In the genomic region with DNA sequence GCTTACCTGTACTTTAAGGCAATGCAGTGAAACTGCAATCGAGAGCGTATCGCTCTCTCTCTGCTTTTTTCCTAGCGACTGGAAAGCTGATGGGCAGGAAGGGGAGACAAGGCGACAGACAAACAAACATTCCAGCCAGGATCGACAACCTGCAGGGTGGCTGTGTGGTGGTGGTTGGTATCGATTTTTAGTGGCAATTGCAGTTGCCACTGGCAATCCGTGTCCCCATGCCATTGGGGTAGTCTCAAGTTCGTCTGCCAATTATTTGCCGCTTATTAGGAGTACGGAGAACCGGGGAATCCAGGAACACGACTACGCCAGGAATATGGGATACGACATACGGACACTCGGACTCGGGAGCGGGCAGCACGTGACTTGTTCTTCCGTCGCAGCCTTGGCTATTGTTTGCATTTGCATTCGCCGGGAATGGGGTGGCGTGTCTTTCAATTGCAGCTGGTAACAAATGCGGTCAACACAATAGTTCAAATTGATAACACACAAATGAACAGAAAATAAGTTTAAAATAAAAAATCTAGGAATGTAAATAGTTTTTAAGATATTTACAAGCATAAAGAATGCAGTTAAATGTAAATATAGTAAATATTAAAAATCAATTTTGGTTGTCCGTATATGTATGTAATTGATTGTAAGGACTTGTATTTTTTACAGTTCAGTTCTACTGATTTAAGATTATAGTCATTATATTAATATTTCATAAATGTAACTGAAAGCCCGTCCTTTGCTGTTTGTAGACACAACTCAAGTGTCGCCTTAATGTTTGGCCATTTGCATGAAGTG, we compare ENCODE assay signal across 2 fruit fly cellular contexts.
A peak's percentile ranks its signal among the peaks of the same experiment; 100 is the strongest.
TF ChIP-seq lines count a peak whose summit lies in the region.

No protein-coding gene starts in this region.

TF ChIP-seq in whole organism, embryonic, 481 proteins besides CTCF, POLR2A, EP300 and RAD21 (continued from another document and continues in another):
- no peak for TF ChIP-seq hbn (GFP tag; IDR thresholded peaks at IDR 0.05; lab: Robert Waterston, UW; ENCODE audit: partially characterized antibody)
- TF ChIP-seq CG13287 (GFP tag; IDR thresholded peaks at IDR 0.05; lab: Robert Waterston, UW; ENCODE audit: partially characterized antibody), result no peak
- no peak for TF ChIP-seq CG13123 (GFP tag; optimal IDR thresholded peaks at IDR 0.05; lab: Kevin White, UChicago)
- peak; percentile 49 for TF ChIP-seq dmrt99B (tag; optimal IDR thresholded peaks at IDR 0.05; lab: Kevin White, UChicago)
- TF ChIP-seq CG4282 (GFP tag; optimal IDR thresholded peaks at IDR 0.05; lab: Kevin White, UChicago), result no peak
- no peak for TF ChIP-seq CG18764 (GFP tag; optimal IDR thresholded peaks at IDR 0.05; lab: Kevin White, UChicago)
- no peak for TF ChIP-seq Oli (tag; optimal IDR thresholded peaks at IDR 0.05; lab: Kevin White, UChicago)
- TF ChIP-seq Tbp (GFP tag; optimal IDR thresholded peaks at IDR 0.05; lab: Kevin White, UChicago), result no peak
- TF ChIP-seq unpg (GFP tag; optimal IDR thresholded peaks at IDR 0.05; lab: Kevin White, UChicago), result no peak
- TF ChIP-seq CG9215 (GFP tag; IDR thresholded peaks at IDR 0.05; lab: Robert Waterston, UW), result no peak
- no peak for TF ChIP-seq CG9876 (GFP tag; optimal IDR thresholded peaks at IDR 0.05; lab: Kevin White, UChicago)
- TF ChIP-seq lov (optimal IDR thresholded peaks at IDR 0.05; lab: Kevin White, UChicago), result no peak
- TF ChIP-seq lov (GFP tag; IDR thresholded peaks at IDR 0.05; lab: Robert Waterston, UW), result no peak
- TF ChIP-seq seq (GFP tag; IDR thresholded peaks at IDR 0.05; lab: Robert Waterston, UW), result peak; percentile 32; the same call in 1 of the 2 replicates
- no peak for TF ChIP-seq croc (GFP tag; conservative IDR thresholded peaks at IDR 0.05; lab: Robert Waterston, UW)
- TF ChIP-seq sens (GFP tag; lab: Kevin White, UChicago), result no peak
- TF ChIP-seq CG12659 (GFP tag; optimal IDR thresholded peaks at IDR 0.05; lab: Kevin White, UChicago), result no peak
- no peak for TF ChIP-seq lmd (GFP tag; IDR thresholded peaks at IDR 0.05; lab: Robert Waterston, UW)
- no peak for TF ChIP-seq en (GFP tag; optimal IDR thresholded peaks at IDR 0.05; lab: Kevin White, UChicago)
- peak; percentile 59 for TF ChIP-seq pros (GFP tag; optimal IDR thresholded peaks at IDR 0.05; lab: Kevin White, UChicago)
- TF ChIP-seq pita (GFP tag; optimal IDR thresholded peaks at IDR 0.05; lab: Kevin White, UChicago), result no peak
- no peak for TF ChIP-seq NK7.1 (GFP tag; optimal IDR thresholded peaks at IDR 0.05; lab: Kevin White, UChicago)
- TF ChIP-seq fru (optimal IDR thresholded peaks at IDR 0.05; lab: Kevin White, UChicago), result no peak
- TF ChIP-seq yki (optimal IDR thresholded peaks at IDR 0.05; lab: Kevin White, UChicago), result no peak
- TF ChIP-seq Rfx (GFP tag; IDR thresholded peaks at IDR 0.05; lab: Robert Waterston, UW), result no peak
- TF ChIP-seq tll (GFP tag; optimal IDR thresholded peaks at IDR 0.05; lab: Kevin White, UChicago), result no peak
- no peak for TF ChIP-seq CG4707 (GFP tag; optimal IDR thresholded peaks at IDR 0.05; lab: Kevin White, UChicago)
- no peak for TF ChIP-seq lbe (GFP tag; optimal IDR thresholded peaks at IDR 0.05; lab: Kevin White, UChicago)
- no peak for TF ChIP-seq Hsf (GFP tag; optimal IDR thresholded peaks at IDR 0.05; lab: Kevin White, UChicago)
- TF ChIP-seq CG1233 (GFP tag; optimal IDR thresholded peaks at IDR 0.05; lab: Kevin White, UChicago), result no peak
- TF ChIP-seq crp (GFP tag; optimal IDR thresholded peaks at IDR 0.05; lab: Kevin White, UChicago), result no peak
- TF ChIP-seq CG11723 (GFP tag; optimal IDR thresholded peaks at IDR 0.05; lab: Kevin White, UChicago), result no peak
- no peak for TF ChIP-seq CG7963 (GFP tag; IDR thresholded peaks at IDR 0.05; lab: Robert Waterston, UW; ENCODE audit: partially characterized antibody)
- no peak for TF ChIP-seq bab2 (GFP tag; optimal IDR thresholded peaks at IDR 0.05; lab: Kevin White, UChicago)
- no peak for TF ChIP-seq CG16779 (GFP tag; IDR thresholded peaks at IDR 0.05; lab: Robert Waterston, UW)
- TF ChIP-seq HLHmδ (GFP tag; optimal IDR thresholded peaks at IDR 0.05; lab: Kevin White, UChicago), result no peak
- TF ChIP-seq slp2 (GFP tag; optimal IDR thresholded peaks at IDR 0.05; lab: Kevin White, UChicago), result no peak
- no peak for TF ChIP-seq CG3065 (GFP tag; optimal IDR thresholded peaks at IDR 0.05; lab: Kevin White, UChicago)
- no peak for TF ChIP-seq bbx (GFP tag; IDR thresholded peaks at IDR 0.05; lab: Robert Waterston, UW; ENCODE audit: partially characterized antibody)
- no peak for TF ChIP-seq HLH3B (GFP tag; IDR thresholded peaks at IDR 0.05; lab: Robert Waterston, UW)
- TF ChIP-seq kay (GFP tag; optimal IDR thresholded peaks at IDR 0.05; lab: Kevin White, UChicago), result no peak
- TF ChIP-seq CG12219 (GFP tag; optimal IDR thresholded peaks at IDR 0.05; lab: Kevin White, UChicago), result no peak
- no peak for TF ChIP-seq amos (GFP tag; IDR thresholded peaks at IDR 0.05; lab: Robert Waterston, UW; ENCODE audit: partially characterized antibody)
- no peak for TF ChIP-seq CG34422 (GFP tag; IDR thresholded peaks at IDR 0.05; lab: Robert Waterston, UW)
- TF ChIP-seq D (optimal IDR thresholded peaks at IDR 0.05; lab: Kevin White, UChicago), result no peak
- peak; percentile 29 for TF ChIP-seq D (GFP tag; optimal IDR thresholded peaks at IDR 0.05; lab: Kevin White, UChicago)
- TF ChIP-seq da (GFP tag; optimal IDR thresholded peaks at IDR 0.05; lab: Kevin White, UChicago), result no peak
- no peak for TF ChIP-seq CG6854 (GFP tag; optimal IDR thresholded peaks at IDR 0.05; lab: Kevin White, UChicago)
- peak; percentile 2 for TF ChIP-seq CG15601 (tag; optimal IDR thresholded peaks at IDR 0.05; lab: Kevin White, UChicago)
- no peak for TF ChIP-seq CG3847 (GFP tag; IDR thresholded peaks at IDR 0.05; lab: Robert Waterston, UW)
- no peak for TF ChIP-seq CG8478 (optimal IDR thresholded peaks at IDR 0.05; lab: Kevin White, UChicago)
- no peak for TF ChIP-seq Antp (GFP tag; optimal IDR thresholded peaks at IDR 0.05; lab: Kevin White, UChicago)
- TF ChIP-seq Blimp-1 (GFP tag; optimal IDR thresholded peaks at IDR 0.05; lab: Kevin White, UChicago), result peak; percentile 64
- TF ChIP-seq pho (GFP tag; optimal IDR thresholded peaks at IDR 0.05; lab: Kevin White, UChicago), result no peak
- no peak for TF ChIP-seq CrebB (tag; optimal IDR thresholded peaks at IDR 0.05; lab: Kevin White, UChicago)
- no peak for TF ChIP-seq usp (GFP tag; optimal IDR thresholded peaks at IDR 0.05; lab: Kevin White, UChicago)
- TF ChIP-seq gt (GFP tag; IDR thresholded peaks at IDR 0.05; lab: Robert Waterston, UW), result no peak
- no peak for TF ChIP-seq CG1647 (GFP tag; optimal IDR thresholded peaks at IDR 0.05; lab: Kevin White, UChicago)
- TF ChIP-seq CG7372 (GFP tag; IDR thresholded peaks at IDR 0.05; lab: Robert Waterston, UW), result no peak
- TF ChIP-seq chm (GFP tag; IDR thresholded peaks at IDR 0.05; lab: Robert Waterston, UW), result no peak
- TF ChIP-seq bigmax (GFP tag; optimal IDR thresholded peaks at IDR 0.05; lab: Kevin White, UChicago), result no peak
- no peak for TF ChIP-seq HLH4C (GFP tag; IDR thresholded peaks at IDR 0.05; lab: Robert Waterston, UW; ENCODE audit: partially characterized antibody)
- no peak for TF ChIP-seq ERR (GFP tag; optimal IDR thresholded peaks at IDR 0.05; lab: Kevin White, UChicago)
- no peak for TF ChIP-seq CG10366 (GFP tag; IDR thresholded peaks at IDR 0.05; lab: Robert Waterston, UW)
- no peak for TF ChIP-seq cwo (GFP tag; optimal IDR thresholded peaks at IDR 0.05; lab: Kevin White, UChicago)

TF ChIP-seq in whole organism, prepupa, 60 proteins besides CTCF, POLR2A, EP300 and RAD21 (continued from another document):
- peak; percentile 17 to 31 for TF ChIP-seq ss (GFP tag; optimal IDR thresholded peaks at IDR 0.05; lab: Kevin White, UChicago)
- no peak for TF ChIP-seq dac (GFP tag; optimal IDR thresholded peaks at IDR 0.05; lab: Kevin White, UChicago)
- no peak for TF ChIP-seq CG8319 (GFP tag; optimal IDR thresholded peaks at IDR 0.05; lab: Kevin White, UChicago)
- TF ChIP-seq CG4318 (GFP tag; optimal IDR thresholded peaks at IDR 0.05; lab: Kevin White, UChicago), result no peak
- TF ChIP-seq net (GFP tag; optimal IDR thresholded peaks at IDR 0.05; lab: Kevin White, UChicago), result no peak
- no peak for TF ChIP-seq fd59A (GFP tag; optimal IDR thresholded peaks at IDR 0.05; lab: Kevin White, UChicago)
- TF ChIP-seq achi (GFP tag; optimal IDR thresholded peaks at IDR 0.05; lab: Kevin White, UChicago), result no peak
